Worm (Caenorhabditis elegans) whole organism, L2 larva: ENCODE data around the gene F31F7.1.

Experiments
- R02D3.7 ChIP-seq: fragments of 150-350 bp; optimal IDR thresholded peaks from 2 replicates; lab custom pipeline; 2014; ENCODE audit warnings: missing biosample characterization, missing genetic modification characterization
- Y55F3AM.14 ChIP-seq: fragments of 200-800 bp; sonication (Bioruptor generic); optimal IDR thresholded peaks from 2 replicates; lab custom pipeline; 2018; ENCODE audit warnings: mild to moderate bottlenecking, missing genetic modification characterization, missing compliant biosample characterization
- aly-2 ChIP-seq: fragments of 150-350 bp; optimal IDR thresholded peaks from 2 replicates; lab custom pipeline; 2014; ENCODE audit warnings: missing biosample characterization, missing genetic modification characterization
- blmp-1 ChIP-seq: sonication (generic microtip); optimal IDR thresholded peaks from 2 replicates; lab custom pipeline; 2017; ENCODE audit warnings: missing genetic modification characterization, mild to moderate bottlenecking, missing compliant biosample characterization, antibody characterized with exemption, moderate library complexity; ENCODE audit not compliant: insufficient read depth
- crh-2 ChIP-seq: sonication (generic microtip); optimal IDR thresholded peaks from 2 replicates; lab custom pipeline; 2017; ENCODE audit warnings: missing biosample characterization, missing genetic modification characterization
- egl-27 ChIP-seq: sonication (generic microtip); optimal IDR thresholded peaks from 3 replicates; lab custom pipeline; 2017; ENCODE audit warnings: missing biosample characterization, missing genetic modification reagents, missing genetic modification characterization
- elt-1 ChIP-seq: fragments of 150-350 bp; optimal IDR thresholded peaks from 2 replicates; lab custom pipeline; 2014; ENCODE audit warnings: missing biosample characterization, missing genetic modification characterization
- elt-3 ChIP-seq: sonication (generic microtip); optimal IDR thresholded peaks from 2 replicates; lab custom pipeline; 2017; ENCODE audit warnings: missing biosample characterization, missing genetic modification characterization
- gmeb-1 ChIP-seq: fragments of 150-350 bp; optimal IDR thresholded peaks from 2 replicates; lab custom pipeline; 2014; ENCODE audit warnings: missing biosample characterization, missing genetic modification characterization
- lsy-2 ChIP-seq, 2 experiments: fragments of 150-350 bp in 1 of 2; sonication (generic microtip) in 1 of 2; optimal IDR thresholded peaks; 2 replicates each; lab custom pipeline; 2014 to 2017; ENCODE audit warnings: missing biosample characterization in 2 of 2, missing genetic modification characterization in 2 of 2
- mab-5 ChIP-seq: fragments of 150-350 bp; optimal IDR thresholded peaks from 2 replicates; lab custom pipeline; 2014; ENCODE audit warnings: missing biosample characterization, missing genetic modification characterization
- mbf-1 ChIP-seq: sonication (generic microtip); optimal IDR thresholded peaks from 2 replicates; lab custom pipeline; 2017; ENCODE audit warnings: missing biosample characterization, missing genetic modification characterization
- nhr-10 ChIP-seq: sonication (generic microtip); optimal IDR thresholded peaks from 2 replicates; lab custom pipeline; 2017; ENCODE audit warnings: missing biosample characterization, missing genetic modification characterization
- nhr-11 ChIP-seq: fragments of 150-350 bp; optimal IDR thresholded peaks from 2 replicates; lab custom pipeline; 2014; ENCODE audit warnings: missing biosample characterization, missing genetic modification characterization
- nhr-129 ChIP-seq: fragments of 150-350 bp; optimal IDR thresholded peaks from 2 replicates; lab custom pipeline; 2014; ENCODE audit warnings: missing biosample characterization, missing genetic modification characterization
- nhr-21 ChIP-seq: fragments of 150-350 bp; optimal IDR thresholded peaks from 2 replicates; lab custom pipeline; 2014; ENCODE audit warnings: missing biosample characterization, missing genetic modification characterization
- nhr-6 ChIP-seq: fragments of 150-350 bp; optimal IDR thresholded peaks from 2 replicates; lab custom pipeline; 2014; ENCODE audit warnings: missing biosample characterization, missing genetic modification characterization
- sem-4 ChIP-seq: fragments of 150-350 bp; optimal IDR thresholded peaks from 2 replicates; lab custom pipeline; 2014; ENCODE audit warnings: missing biosample characterization, missing genetic modification reagents, missing genetic modification characterization
- sma-3 ChIP-seq: sonication (generic microtip); optimal IDR thresholded peaks from 2 replicates; lab custom pipeline; 2016; ENCODE audit warnings: missing genetic modification reagents, missing genetic modification characterization, missing compliant biosample characterization
- ztf-4 ChIP-seq: fragments of 150-350 bp; optimal IDR thresholded peaks from 2 replicates; lab custom pipeline; 2014; ENCODE audit warnings: missing biosample characterization, missing genetic modification characterization

Gene F31F7.1

DNA sequence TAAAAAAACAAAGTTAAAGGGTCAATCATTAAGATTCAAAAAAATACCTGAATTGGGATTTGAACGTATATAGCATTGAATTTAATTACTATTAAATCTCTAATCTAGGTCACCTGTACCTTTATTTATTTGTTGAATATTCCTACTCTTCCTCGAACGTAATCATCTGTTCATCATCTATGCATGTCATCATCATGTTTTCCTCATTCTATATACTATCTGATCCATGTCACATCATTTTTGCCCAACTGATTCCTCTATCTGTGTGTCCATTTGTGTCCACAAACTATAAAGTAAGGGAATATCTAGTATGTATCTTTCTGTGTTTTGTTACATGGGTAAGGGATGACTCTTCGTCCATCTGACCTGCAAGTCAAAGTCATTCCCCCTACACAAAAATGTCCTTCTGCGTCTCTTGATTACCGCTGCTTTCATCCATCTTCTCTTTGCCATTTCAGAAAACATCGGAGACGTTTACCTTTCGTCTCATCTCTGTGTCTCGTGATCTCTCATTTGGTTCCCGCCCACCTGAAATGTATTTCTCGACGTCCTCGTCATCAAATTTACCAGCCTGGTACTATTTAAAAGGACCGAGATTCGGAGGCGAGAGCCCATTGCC, 46.6 kb downstream of the F31F7.1 start (continued):
- TF ChIP-seq nhr-6 (tag; lab: Kevin White, UChicago) (no peak), sem-4 (tag; lab: Kevin White, UChicago) (no peak), aly-2 (tag; lab: Kevin White, UChicago) (no peak), R02D3.7 (tag; lab: Kevin White, UChicago) (no peak), blmp-1 (tag; lab: Kevin White, UChicago) (peak; percentile 3), nhr-129 (peak; percentile 52), ztf-4 (tag; lab: Kevin White, UChicago) (peak; percentile 15)

DNA sequence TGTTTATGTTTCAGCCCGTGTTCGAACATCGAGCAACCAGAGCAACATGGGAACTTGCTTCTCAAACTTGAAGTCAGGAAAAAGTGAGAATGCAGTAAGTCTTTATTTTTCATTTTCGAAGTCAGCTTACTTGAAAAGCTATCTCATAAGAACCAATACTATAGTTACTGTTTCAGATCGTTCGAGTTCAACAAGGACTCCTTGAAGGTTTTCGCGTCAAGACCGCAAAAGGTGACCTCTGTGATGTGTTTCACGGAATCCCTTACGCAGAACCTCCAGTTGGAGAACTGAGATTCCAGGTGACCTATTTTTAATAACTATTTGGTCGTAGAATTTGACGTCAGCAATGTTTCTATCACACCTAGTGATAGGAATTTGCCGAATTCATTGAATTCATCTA, 47.4 kb downstream of the F31F7.1 start:
- TF ChIP-seq egl-27 (tag; lab: Kevin White, UChicago) (no peak), crh-2 (tag; lab: Kevin White, UChicago) (no peak), aly-2 (tag; lab: Kevin White, UChicago) (no peak), elt-1 (tag; lab: Kevin White, UChicago) (no peak), nhr-11 (no peak), mab-5 (tag; lab: Kevin White, UChicago) (no peak)

DNA sequence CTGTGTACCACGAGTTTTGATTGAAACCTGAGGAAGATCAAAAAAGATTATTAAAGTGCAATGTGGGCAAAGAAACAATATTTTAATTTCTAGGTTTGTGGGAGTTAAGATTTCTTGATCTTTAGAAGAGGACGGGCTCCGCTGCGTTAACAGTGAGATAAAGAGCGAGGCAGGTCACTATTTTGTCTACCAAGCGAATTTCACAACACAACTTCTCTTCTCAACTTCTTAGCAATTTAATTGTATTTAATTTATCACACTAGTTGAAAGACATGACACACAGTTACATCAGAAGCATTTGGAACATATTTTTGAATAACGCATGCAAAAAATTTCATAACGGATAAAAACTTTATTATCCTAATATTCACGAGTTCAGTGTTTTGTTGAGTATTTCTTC, 50.2 kb downstream of the F31F7.1 start:
- TF ChIP-seq sma-3 (GFP tag; lab: Kevin White, UChicago) (peak; percentile 38), crh-2 (tag; lab: Kevin White, UChicago) (peak; percentile 33), lsy-2 (tag; optimal IDR thresholded peaks at IDR 0.05; lab: Kevin White, UChicago) (no peak), nhr-21 (tag; lab: Kevin White, UChicago) (peak; percentile 8)
- TF ChIP-seq, all 48 proteins: peak for 3

DNA sequence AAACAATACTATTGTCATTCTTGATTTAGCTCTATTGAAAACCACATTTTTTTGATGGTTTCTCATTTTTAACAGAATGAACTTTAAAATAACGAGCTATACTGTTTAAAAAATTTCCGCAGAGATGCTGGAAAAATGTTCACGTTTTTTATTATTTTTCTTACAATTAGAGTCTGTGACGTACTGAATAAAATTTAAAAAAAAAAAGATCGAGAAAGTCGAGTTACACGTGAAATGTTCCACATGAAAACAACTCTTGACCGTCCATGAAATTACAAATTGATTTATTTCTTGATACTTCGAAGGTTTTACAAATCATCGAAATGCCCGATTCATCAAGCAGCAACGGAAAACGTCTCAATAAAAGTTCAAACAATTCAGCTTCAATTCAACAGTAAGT, 50.7 kb downstream of the F31F7.1 start, which contains the start of gene fbxa-202:
fbxa-202 (plus strand) TSS at position 301 of the 400 bp plus-strand sequence.
- TF ChIP-seq gmeb-1 (tag; lab: Kevin White, UChicago): no peak
- TF ChIP-seq mbf-1: no peak
- TF ChIP-seq elt-1 (tag; lab: Kevin White, UChicago): no peak
- no peak for TF ChIP-seq elt-3 (tag; lab: Kevin White, UChicago)
- TF ChIP-seq Y55F3AM.14 (GFP tag; lab: Kevin White, UChicago): no peak
- no peak for TF ChIP-seq egl-27 (tag; lab: Kevin White, UChicago)
- TF ChIP-seq nhr-10 (tag; lab: Kevin White, UChicago): no peak
